Worm (Caenorhabditis elegans): ENCODE measurements around the gene nspb-12.

DNA sequence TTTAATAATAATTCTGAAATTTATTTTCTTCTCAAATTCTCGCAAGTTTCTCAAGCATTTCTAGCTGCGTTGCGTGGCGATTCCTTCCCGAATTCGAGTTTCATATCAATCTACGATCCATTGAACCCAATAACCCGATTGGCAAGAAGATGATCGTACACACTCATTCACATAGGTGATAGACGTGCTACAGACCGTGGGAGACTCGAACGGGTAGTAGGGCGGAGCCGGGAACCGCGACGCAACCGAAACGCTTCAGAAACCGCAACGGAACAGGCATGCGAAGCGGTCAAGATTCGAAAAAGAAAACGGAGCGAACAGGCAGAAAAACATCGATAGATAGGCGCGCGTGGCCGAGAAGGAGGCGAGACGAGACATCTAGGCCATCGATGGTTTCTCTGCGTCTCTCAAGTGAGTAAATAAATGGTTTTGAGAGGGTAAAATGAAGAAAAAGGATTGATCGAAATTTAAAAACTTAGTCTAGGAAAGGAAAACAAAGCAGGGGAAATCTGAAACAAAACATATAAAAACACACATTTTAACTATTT is 34.9 kb upstream of the nspb-12 start, which contains the start of gene madf-11:
- TF ChIP-seq pha-4 (GFP tag; IDR thresholded peaks at IDR 0.05) (no peak), pha-4 (tag; optimal IDR thresholded peaks at IDR 0.05) (no peak), lin-13 (GFP tag; optimal IDR thresholded peaks at IDR 0.05) (peak; percentile 51), unc-62 (GFP tag; optimal IDR thresholded peaks at IDR 0.05 in 1 of 2) (peak in 1 of 2 experiments; percentile 98), unc-62 (tag; optimal IDR thresholded peaks at IDR 0.05) (no peak), nhr-237 (tag; optimal IDR thresholded peaks at IDR 0.05) (no peak), nhr-25 (tag; optimal IDR thresholded peaks at IDR 0.05; ENCODE audit: borderline replicate concordance, insufficient read depth) (no peak), aly-2 (tag; optimal IDR thresholded peaks at IDR 0.05) (no peak), rbr-2 (tag; optimal IDR thresholded peaks at IDR 0.05) (peak; percentile 73), fkh-10 (GFP tag; optimal IDR thresholded peaks at IDR 0.05) (peak; percentile 83)
